Fruit fly (Drosophila melanogaster): ENCODE data around the gene CG13005.

Gene CG13005

dm6 chrX:16834259-16834658 is 30.8 kb downstream of the CG13005 start (continued):
- no peak for TF ChIP-seq CG4328 (GFP tag; optimal IDR thresholded peaks at IDR 0.05)
- TF ChIP-seq sima (GFP tag; optimal IDR thresholded peaks at IDR 0.05): no peak
- no peak for TF ChIP-seq gt (GFP tag; IDR thresholded peaks at IDR 0.05)
- no peak for TF ChIP-seq luna (GFP tag; optimal IDR thresholded peaks at IDR 0.05)
- TF ChIP-seq schlank (tag; optimal IDR thresholded peaks at IDR 0.05): no peak
- TF ChIP-seq CG10959 (GFP tag; IDR thresholded peaks at IDR 0.05): no peak
- no peak for TF ChIP-seq ato (GFP tag; IDR thresholded peaks at IDR 0.05; ENCODE audit: partially characterized antibody)
- no peak for TF ChIP-seq toy (GFP tag; IDR thresholded peaks at IDR 0.05)
- TF ChIP-seq CG11560 (tag; IDR thresholded peaks at IDR 0.05): no peak
- peak; percentile 28 for TF ChIP-seq CG11398 (GFP tag; optimal IDR thresholded peaks at IDR 0.05)
- no peak for TF ChIP-seq CG2889 (GFP tag; IDR thresholded peaks at IDR 0.05)
- no peak for TF ChIP-seq gce (GFP tag; IDR thresholded peaks at IDR 0.05)
- peak; percentile 21 for TF ChIP-seq fd96Cb (tag; optimal IDR thresholded peaks at IDR 0.05)
- TF ChIP-seq CG17186 (GFP tag; optimal IDR thresholded peaks at IDR 0.05): no peak
- TF ChIP-seq slp2 (GFP tag; optimal IDR thresholded peaks at IDR 0.05): no peak
- no peak for TF ChIP-seq chm (GFP tag; IDR thresholded peaks at IDR 0.05)
- peak in 1 of 3 experiments; percentile 28 for TF ChIP-seq lola (GFP tag; optimal IDR thresholded peaks at IDR 0.05)
- peak; percentile 11 for TF ChIP-seq Abd-B (GFP tag; optimal IDR thresholded peaks at IDR 0.05)
- no peak for TF ChIP-seq mam (GFP tag; optimal IDR thresholded peaks at IDR 0.05)
- TF ChIP-seq CG16863 (GFP tag; optimal IDR thresholded peaks at IDR 0.05): peak; percentile 23
- TF ChIP-seq lov (optimal IDR thresholded peaks at IDR 0.05): no peak
- no peak for TF ChIP-seq lov (GFP tag; IDR thresholded peaks at IDR 0.05)
- TF ChIP-seq nerfin-1 (tag; optimal IDR thresholded peaks at IDR 0.05): no peak
- TF ChIP-seq inv (GFP tag; IDR thresholded peaks at IDR 0.05; ENCODE audit: partially characterized antibody): no peak
- no peak for TF ChIP-seq insv (GFP tag; optimal IDR thresholded peaks at IDR 0.05)
- TF ChIP-seq E2f2 (GFP tag; IDR thresholded peaks at IDR 0.05): peak; percentile 35; the same call in 1 of the 2 replicates
- TF ChIP-seq kah (GFP tag; optimal IDR thresholded peaks at IDR 0.05): no peak
- no peak for TF ChIP-seq CG6765 (GFP tag; optimal IDR thresholded peaks at IDR 0.05)
- TF ChIP-seq trem (tag; optimal IDR thresholded peaks at IDR 0.05): no peak
- no peak for TF ChIP-seq CG5953 (GFP tag; IDR thresholded peaks at IDR 0.05)
- TF ChIP-seq HLH3B (GFP tag; IDR thresholded peaks at IDR 0.05): no peak
- no peak for TF ChIP-seq CG15514 (GFP tag; optimal IDR thresholded peaks at IDR 0.05)
- no peak for TF ChIP-seq zen2 (GFP tag; IDR thresholded peaks at IDR 0.05; ENCODE audit: partially characterized antibody)
- peak; percentile 12 for TF ChIP-seq Meics (GFP tag; optimal IDR thresholded peaks at IDR 0.05)
- no peak for TF ChIP-seq croc (GFP tag; conservative IDR thresholded peaks at IDR 0.05)
- no peak for TF ChIP-seq Nf-YB (GFP tag; optimal IDR thresholded peaks at IDR 0.05)
- no peak for TF ChIP-seq Six4 (GFP tag; optimal IDR thresholded peaks at IDR 0.05)
- no peak for TF ChIP-seq Dip2 (GFP tag; IDR thresholded peaks at IDR 0.05)
- no peak for TF ChIP-seq h (optimal IDR thresholded peaks at IDR 0.05)
- no peak for TF ChIP-seq CG10654 (GFP tag; optimal IDR thresholded peaks at IDR 0.05)
- TF ChIP-seq jigr1 (GFP tag; IDR thresholded peaks at IDR 0.05): no peak
- TF ChIP-seq vnd (GFP tag; IDR thresholded peaks at IDR 0.05; ENCODE audit: partially characterized antibody): no peak
- TF ChIP-seq NK7.1 (GFP tag; optimal IDR thresholded peaks at IDR 0.05): no peak
- peak; percentile 48 for TF ChIP-seq CG9817 (tag; optimal IDR thresholded peaks at IDR 0.05)
- no peak for TF ChIP-seq Max (GFP tag; optimal IDR thresholded peaks at IDR 0.05)
- TF ChIP-seq prd (optimal IDR thresholded peaks at IDR 0.05): no peak
- TF ChIP-seq prd (GFP tag; IDR thresholded peaks at IDR 0.05): peak; percentile 50; the same call in 2 of the 3 replicates
- TF ChIP-seq CkIIα-i1 (GFP tag; IDR thresholded peaks at IDR 0.05): no peak
- no peak for TF ChIP-seq wdn (GFP tag; IDR thresholded peaks at IDR 0.05)
- no peak for TF ChIP-seq pb (GFP tag; optimal IDR thresholded peaks at IDR 0.05)
- TF ChIP-seq disco-r (GFP tag; optimal IDR thresholded peaks at IDR 0.05): no peak
- TF ChIP-seq CG12071 (GFP tag; optimal IDR thresholded peaks at IDR 0.05): no peak
- TF ChIP-seq H2.0 (GFP tag; IDR thresholded peaks at IDR 0.05): no peak

Measured in whole organism, embryonic.